Fruit fly (Drosophila melanogaster) whole organism, adult: ENCODE data around the gene Cdk2.

ENCODE experiments used
- CG11617 ChIP-seq: fragments of 200-800 bp; sonication (Bioruptor generic); optimal IDR thresholded peaks from 2 replicates; lab custom pipeline; 2017; ENCODE audit warnings: mild to moderate bottlenecking, missing biosample characterization, missing genetic modification reagents, missing genetic modification characterization
- CG12768 ChIP-seq: fragments of 200-800 bp; sonication (Bioruptor generic); optimal IDR thresholded peaks from 2 replicates; lab custom pipeline; 2017; ENCODE audit warnings: missing biosample characterization, missing genetic modification characterization, mild to moderate bottlenecking, moderate library complexity, missing genetic modification reagents
- CG14711 ChIP-seq: fragments of 200-800 bp; sonication (Bioruptor generic); optimal IDR thresholded peaks from 2 replicates; lab custom pipeline; 2018; ENCODE audit warnings: missing biosample characterization, mild to moderate bottlenecking, missing genetic modification characterization, moderate library complexity
- CG33017 ChIP-seq: fragments of 200-800 bp; sonication (Bioruptor generic); optimal IDR thresholded peaks from 2 replicates; lab custom pipeline; 2018; ENCODE audit warnings: missing biosample characterization, mild to moderate bottlenecking, missing genetic modification characterization, moderate library complexity
- CG5204 ChIP-seq: fragments of 200-800 bp; sonication (Bioruptor generic); optimal IDR thresholded peaks from 2 replicates; lab custom pipeline; 2016; ENCODE audit warnings: missing biosample characterization, missing genetic modification characterization
- CG7045 ChIP-seq: fragments of 200-800 bp; sonication (Bioruptor generic); optimal IDR thresholded peaks from 2 replicates; lab custom pipeline; 2017; ENCODE audit warnings: missing biosample characterization, mild to moderate bottlenecking, missing genetic modification characterization
- CG7101 ChIP-seq: fragments of 200-800 bp; sonication (Bioruptor generic); optimal IDR thresholded peaks from 2 replicates; lab custom pipeline; 2018; ENCODE audit warnings: missing biosample characterization, mild to moderate bottlenecking, missing genetic modification characterization, moderate library complexity
- Clk ChIP-seq: fragments of 200-800 bp; sonication (Bioruptor generic); optimal IDR thresholded peaks from 2 replicates; lab custom pipeline; 2017; ENCODE audit warnings: missing biosample characterization, missing genetic modification characterization
- Crg-1 ChIP-seq: fragments of 200-800 bp; sonication (Bioruptor generic); optimal IDR thresholded peaks from 2 replicates; lab custom pipeline; 2016; ENCODE audit warnings: missing biosample characterization, missing genetic modification characterization
- Hr96 ChIP-seq: fragments of 200-800 bp; sonication (Bioruptor generic); optimal IDR thresholded peaks from 2 replicates; lab custom pipeline; 2016; ENCODE audit warnings: missing biosample characterization, missing genetic modification characterization
- Mnt ChIP-seq: fragments of 200-800 bp; sonication (Bioruptor generic); optimal IDR thresholded peaks from 2 replicates; lab custom pipeline; 2016; ENCODE audit warnings: missing biosample characterization, mild to moderate bottlenecking, missing genetic modification characterization
- bab1 ChIP-seq: fragments of 200-800 bp; sonication (Bioruptor generic); optimal IDR thresholded peaks from 3 replicates; lab custom pipeline; 2019; ENCODE audit warnings: missing biosample characterization, mild to moderate bottlenecking, missing genetic modification characterization, moderate library complexity
- cic ChIP-seq: fragments of 200-800 bp; sonication (Bioruptor generic); optimal IDR thresholded peaks from 2 replicates; lab custom pipeline; 2017; ENCODE audit warnings: missing biosample characterization, mild to moderate bottlenecking, missing genetic modification characterization, moderate library complexity
- cnc ChIP-seq, 2 experiments: fragments of >200 bp; optimal IDR thresholded peaks; 2 replicates each; lab custom pipeline; 2017
- kay ChIP-seq: fragments of 200-800 bp; sonication (Bioruptor generic); peaks from one replicate; lab custom pipeline; 2016; ENCODE audit warnings: missing biosample characterization, missing genetic modification characterization, borderline replicate concordance
- ovo ChIP-seq: fragments of 200-800 bp; sonication (Bioruptor generic); optimal IDR thresholded peaks from 2 replicates; lab custom pipeline; 2016; ENCODE audit warnings: missing biosample characterization, missing genetic modification characterization
- pad ChIP-seq: fragments of 200-800 bp; sonication (Bioruptor generic); optimal IDR thresholded peaks from 3 replicates; lab custom pipeline; 2017; ENCODE audit warnings: missing biosample characterization, missing genetic modification characterization, mild to moderate bottlenecking, moderate library complexity, missing genetic modification reagents
- tj ChIP-seq: fragments of 200-800 bp; sonication (Bioruptor generic); optimal IDR thresholded peaks from 3 replicates; lab custom pipeline; 2017; ENCODE audit warnings: missing biosample characterization, mild to moderate bottlenecking, missing genetic modification characterization, moderate library complexity
- toe ChIP-seq: fragments of 200-800 bp; sonication (Bioruptor generic); optimal IDR thresholded peaks from 2 replicates; lab custom pipeline; 2016; ENCODE audit warnings: missing biosample characterization, missing genetic modification characterization

Gene Cdk2

dm6 chr3R:20735405-20735804 is at the start of gene Cdk2:
Gene Cdk2, plus strand, starts transcription at chr3R:20735623.
- TF ChIP-seq CG14711 (tag; lab: Kevin White, UChicago), result no peak
- TF ChIP-seq pad (GFP tag; lab: Kevin White, UChicago), result no peak
- no peak for TF ChIP-seq cnc (optimal IDR thresholded peaks at IDR 0.05; lab: Kevin White, UChicago)
- no peak for TF ChIP-seq Hr96 (GFP tag; lab: Kevin White, UChicago)
- no peak for TF ChIP-seq Clk (GFP tag; lab: Kevin White, UChicago)
- peak; percentile 34 for TF ChIP-seq bab1 (GFP tag; lab: Kevin White, UChicago)

- TF ChIP-seq CG5204 (GFP tag; lab: Kevin White, UChicago) (no peak), ovo (GFP tag; lab: Kevin White, UChicago) (peak; percentile 69)
These were observed 21.1 kb upstream of the Cdk2 start, which contains the start of gene Oamb for dm6 chr3R:20714360-20714759. Gene Oamb, minus strand, starts transcription at chr3R:20714577.

DNA sequence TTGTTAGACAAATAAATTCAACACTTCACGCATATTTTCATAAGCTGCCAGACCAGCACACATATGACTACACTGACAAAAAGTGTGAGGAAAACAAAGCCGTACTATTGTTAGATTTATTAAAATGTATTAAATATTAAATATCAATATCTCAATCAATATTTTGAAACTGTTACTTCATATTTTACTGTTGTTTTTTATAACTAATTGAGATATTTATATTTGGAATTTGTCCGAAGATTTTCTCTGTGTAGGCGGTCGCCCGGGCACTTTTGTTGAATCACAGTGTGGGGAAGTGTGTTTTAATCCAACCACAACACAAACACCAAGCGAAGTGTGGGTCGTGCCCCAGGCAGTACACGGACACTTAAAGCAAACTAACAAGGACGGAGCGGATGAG is 16.1 kb upstream of the Cdk2 start:
- TF ChIP-seq Clk (GFP tag; lab: Kevin White, UChicago), result no peak

DNA sequence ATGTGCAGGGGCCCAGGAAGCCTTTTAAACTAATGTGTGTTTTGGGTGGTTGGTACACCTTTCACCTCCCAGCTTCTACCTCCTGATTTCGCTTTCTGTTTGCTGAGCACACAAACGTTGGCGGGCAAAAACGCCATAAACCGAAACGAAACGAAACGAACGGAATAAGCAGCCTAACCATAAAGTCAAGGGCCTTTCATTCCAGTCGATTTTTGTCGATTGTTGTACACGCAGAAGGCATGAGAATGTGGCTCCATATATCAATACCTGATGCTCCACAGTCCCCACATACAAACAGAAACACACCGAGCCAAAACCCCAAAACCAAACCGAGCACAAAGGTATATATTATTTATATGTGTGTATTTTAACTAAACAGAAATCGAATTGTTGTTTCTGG is 11.9 kb upstream of the Cdk2 start:
- no peak for TF ChIP-seq CG14711 (tag; lab: Kevin White, UChicago)
- no peak for TF ChIP-seq bab1 (GFP tag; lab: Kevin White, UChicago)
- no peak for TF ChIP-seq Hr96 (GFP tag; lab: Kevin White, UChicago)
- no peak for TF ChIP-seq CG33017 (tag; lab: Kevin White, UChicago)

DNA sequence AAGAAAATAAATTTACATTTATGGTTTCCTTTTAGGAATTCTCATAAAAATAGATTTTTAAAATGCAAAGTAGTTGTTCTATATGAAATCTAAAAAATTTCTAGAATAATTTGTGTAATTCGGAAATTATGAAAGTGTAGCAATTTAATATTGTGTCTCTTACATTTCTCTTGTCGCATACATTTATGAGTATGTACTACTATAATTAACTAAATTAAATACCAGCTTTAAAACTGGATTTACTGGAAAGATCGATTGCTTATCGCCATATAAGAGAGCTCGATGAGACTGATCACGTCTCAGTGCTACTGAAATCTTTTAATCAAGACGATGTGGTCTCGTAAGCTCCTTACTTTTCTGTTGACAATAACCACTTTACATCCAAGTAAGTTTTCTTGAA is 4.1 kb upstream of the Cdk2 start, which contains the start of gene CG31205:
TSS of gene CG31205 (plus strand) at position 301 of the 400 bp plus-strand sequence.
- TF ChIP-seq CG7045, result no peak
- TF ChIP-seq CG14711 (tag; lab: Kevin White, UChicago), result no peak
- no peak for TF ChIP-seq CG11617
- TF ChIP-seq CG12768 (GFP tag; lab: Kevin White, UChicago), result no peak

dm6 chr3R:20739000-20739399 is 3.6 kb downstream of the Cdk2 start, which contains the start of gene CG17267:
Gene CG17267, minus strand, starts transcription at chr3R:20739100.
- TF ChIP-seq CG14711 (tag; lab: Kevin White, UChicago), result no peak
- no peak for TF ChIP-seq kay (GFP tag; lab: Kevin White, UChicago)
- TF ChIP-seq CG12768 (GFP tag; lab: Kevin White, UChicago), result no peak
- TF ChIP-seq CG7045, result no peak
- TF ChIP-seq ovo (GFP tag; lab: Kevin White, UChicago), result no peak
- no peak for TF ChIP-seq CG7101
- TF ChIP-seq Crg-1 (GFP tag; lab: Kevin White, UChicago), result no peak
- no peak for TF ChIP-seq Hr96 (GFP tag; lab: Kevin White, UChicago)
- no peak for TF ChIP-seq CG5204 (GFP tag; lab: Kevin White, UChicago)
- TF ChIP-seq tj (GFP tag; lab: Kevin White, UChicago), result no peak
- TF ChIP-seq cnc (optimal IDR thresholded peaks at IDR 0.05; lab: Kevin White, UChicago), result no peak
- TF ChIP-seq toe (GFP tag; lab: Kevin White, UChicago), result no peak
- no peak for TF ChIP-seq CG33017 (tag; lab: Kevin White, UChicago)
- TF ChIP-seq CG11617, result no peak
- TF ChIP-seq Clk (GFP tag; lab: Kevin White, UChicago), result no peak
- TF ChIP-seq pad (GFP tag; lab: Kevin White, UChicago), result no peak
- TF ChIP-seq Mnt (GFP tag; lab: Kevin White, UChicago), result no peak
- no peak for TF ChIP-seq bab1 (GFP tag; lab: Kevin White, UChicago)

- TF ChIP-seq bab1 (GFP tag; lab: Kevin White, UChicago) (no peak), Hr96 (GFP tag; lab: Kevin White, UChicago) (no peak), Mnt (GFP tag; lab: Kevin White, UChicago) (no peak), cnc (optimal IDR thresholded peaks at IDR 0.05; lab: Kevin White, UChicago) (no peak), cic (GFP tag; lab: Kevin White, UChicago) (no peak), CG5204 (GFP tag; lab: Kevin White, UChicago) (no peak), tj (GFP tag; lab: Kevin White, UChicago) (no peak)
These were observed 4.5 kb downstream of the Cdk2 start, which contains the start of gene CG42322 for dm6 chr3R:20739971-20740370. Gene CG42322, plus strand, starts transcription at chr3R:20740108.

DNA sequence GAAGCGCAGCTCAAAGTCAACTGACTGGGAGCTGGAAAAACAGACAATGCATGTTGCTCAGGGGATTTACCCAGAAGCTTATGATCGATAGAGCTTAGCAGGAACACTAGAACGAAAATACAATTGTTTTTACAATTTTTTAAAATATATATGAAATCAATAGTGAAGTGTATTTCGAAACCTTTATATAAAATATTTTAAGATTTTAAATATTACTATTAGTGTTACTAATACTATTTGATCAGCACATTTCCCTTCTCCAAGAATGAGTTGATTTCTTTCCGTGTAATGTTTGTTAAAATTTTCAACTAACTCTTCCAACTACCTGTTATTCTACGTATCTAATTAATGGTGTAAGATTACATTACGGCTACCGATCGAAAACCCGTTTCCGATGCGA is 8.3 kb downstream of the Cdk2 start, which contains the start of gene CG31199:
TSS of gene CG31199 (minus strand) at position 101 of the 400 bp plus-strand sequence.
- TF ChIP-seq Crg-1 (GFP tag; lab: Kevin White, UChicago) (no peak), Mnt (GFP tag; lab: Kevin White, UChicago) (no peak), tj (GFP tag; lab: Kevin White, UChicago) (no peak), CG33017 (tag; lab: Kevin White, UChicago) (peak; percentile 29), cic (GFP tag; lab: Kevin White, UChicago) (no peak), CG14711 (tag; lab: Kevin White, UChicago) (no peak), pad (GFP tag; lab: Kevin White, UChicago) (no peak), CG7045 (peak; percentile 10)
